Fruit fly (Drosophila melanogaster): ENCODE data around the gene CG13043.
A peak's percentile ranks its signal among the peaks of the same experiment; 100 is the strongest.

Gene CG13043

dm6 chr3L:16285346-16285911 lies 20.2 kb downstream of the CG13043 start, which contains the start of gene CG13047:
TSS of gene CG13047 (minus strand) at chr3L:16285396.
- TF ChIP-seq rgr (GFP tag; optimal IDR thresholded peaks at IDR 0.05) (no peak), Dif (GFP tag; optimal IDR thresholded peaks at IDR 0.05; ENCODE audit: partially characterized antibody) (no peak), Hr83 (GFP tag; optimal IDR thresholded peaks at IDR 0.05; ENCODE audit: poor library complexity, severe bottlenecking) (no peak), HLH106 (tag; optimal IDR thresholded peaks at IDR 0.05) (no peak), lola (GFP tag; optimal IDR thresholded peaks at IDR 0.05) (no peak), tai (GFP tag; optimal IDR thresholded peaks at IDR 0.05) (no peak), Mio (GFP tag; optimal IDR thresholded peaks at IDR 0.05) (no peak), OdsH (GFP tag; optimal IDR thresholded peaks at IDR 0.05) (no peak), Myc (optimal IDR thresholded peaks at IDR 0.05) (no peak), dmrt93B (GFP tag; optimal IDR thresholded peaks at IDR 0.05) (no peak), CG32264 (GFP tag; optimal IDR thresholded peaks at IDR 0.05) (no peak), sv (GFP tag; optimal IDR thresholded peaks at IDR 0.05) (no peak), usp (GFP tag; optimal IDR thresholded peaks at IDR 0.05) (no peak), foxo (GFP tag; optimal IDR thresholded peaks at IDR 0.05) (no peak)

DNA sequence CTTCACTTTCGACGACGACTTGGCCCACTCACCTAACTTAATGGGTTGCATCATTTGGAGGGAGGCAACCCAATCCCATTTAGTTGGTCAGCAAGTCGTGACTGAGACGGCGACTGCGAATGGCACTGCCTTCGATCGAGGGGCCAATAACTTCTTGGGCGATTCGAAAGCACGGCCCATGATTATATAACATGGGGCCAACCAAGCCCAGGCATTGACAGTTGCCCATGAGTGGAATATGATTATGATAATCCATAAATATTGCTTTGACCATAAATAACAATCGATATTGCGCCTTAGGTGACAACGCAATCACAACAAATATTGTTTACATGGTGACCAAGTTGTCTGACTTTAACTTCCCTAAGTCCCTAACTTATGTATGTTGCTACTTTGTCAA lies 21.8 kb downstream of the CG13043 start, which contains the start of gene CG13048:
TSS of gene CG13048 (minus strand) at position 101 of the 400 bp plus-strand sequence.
- TF ChIP-seq HLH106 (tag; optimal IDR thresholded peaks at IDR 0.05): no peak
- TF ChIP-seq woc (GFP tag; optimal IDR thresholded peaks at IDR 0.05): no peak
- TF ChIP-seq Sp1 (GFP tag; optimal IDR thresholded peaks at IDR 0.05): no peak
- no peak for TF ChIP-seq Abd-B (GFP tag; optimal IDR thresholded peaks at IDR 0.05)
- TF ChIP-seq N (GFP tag; optimal IDR thresholded peaks at IDR 0.05): no peak
- TF ChIP-seq dmrt93B (GFP tag; optimal IDR thresholded peaks at IDR 0.05): no peak
- TF ChIP-seq Vsx2 (GFP tag; optimal IDR thresholded peaks at IDR 0.05; ENCODE audit: partially characterized antibody): no peak
- TF ChIP-seq brk (GFP tag; optimal IDR thresholded peaks at IDR 0.05): no peak
- no peak for TF ChIP-seq Dfd (GFP tag; optimal IDR thresholded peaks at IDR 0.05)
- no peak for TF ChIP-seq h (GFP tag; optimal IDR thresholded peaks at IDR 0.05)
- no peak for TF ChIP-seq dl (GFP tag; optimal IDR thresholded peaks at IDR 0.05; ENCODE audit: insufficient read depth in 1 of 2, partially characterized antibody in 2 of 2)
- no peak for TF ChIP-seq usp (GFP tag; optimal IDR thresholded peaks at IDR 0.05)
- TF ChIP-seq ey (GFP tag; optimal IDR thresholded peaks at IDR 0.05): no peak
- TF ChIP-seq Jra (GFP tag; optimal IDR thresholded peaks at IDR 0.05): no peak
- TF ChIP-seq fru (GFP tag; optimal IDR thresholded peaks at IDR 0.05): no peak
- TF ChIP-seq rgr (GFP tag; optimal IDR thresholded peaks at IDR 0.05): no peak
- no peak for TF ChIP-seq GATAd (GFP tag; optimal IDR thresholded peaks at IDR 0.05)

dm6 chr3L:16281880-16282556 lies 23.7 kb downstream of the CG13043 start, which contains the start of gene CG13049:
TSS of gene CG13049 (minus strand) at chr3L:16281930.
- TF ChIP-seq Mio (GFP tag; optimal IDR thresholded peaks at IDR 0.05) (no peak), CG9705 (GFP tag; optimal IDR thresholded peaks at IDR 0.05) (no peak), Dfd (GFP tag; optimal IDR thresholded peaks at IDR 0.05) (peak; percentile 80)

DNA sequence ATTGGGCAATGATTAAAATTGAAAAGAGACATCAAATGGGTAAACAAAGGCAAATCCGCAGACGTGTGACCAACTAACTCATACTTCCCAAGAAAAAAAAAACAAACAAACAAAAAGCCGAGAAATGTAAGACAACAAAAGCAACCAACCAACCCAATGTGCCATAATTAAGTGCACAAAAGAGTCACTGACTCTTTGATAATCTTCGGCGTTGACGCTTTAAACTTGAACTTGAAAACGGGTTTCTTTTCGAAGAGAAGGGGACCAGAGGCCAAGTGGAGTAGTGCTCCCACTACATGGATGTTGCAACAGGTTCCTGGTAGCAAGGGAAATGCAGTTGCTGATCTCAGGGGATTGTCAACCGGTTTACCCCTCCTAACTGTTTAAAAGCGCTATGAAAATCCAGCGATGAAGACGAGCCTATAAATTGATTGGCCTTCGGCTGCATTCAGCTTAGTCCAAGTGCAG lies 25.6 kb downstream of the CG13043 start, which contains the start of gene CG13064:
TSS of gene CG13064 (plus strand) at position 418 of the 468 bp plus-strand sequence.
- TF ChIP-seq foxo (GFP tag; optimal IDR thresholded peaks at IDR 0.05) (no peak), Hr83 (GFP tag; optimal IDR thresholded peaks at IDR 0.05; ENCODE audit: poor library complexity, severe bottlenecking) (no peak), dl (GFP tag; optimal IDR thresholded peaks at IDR 0.05; ENCODE audit: insufficient read depth in 1 of 2, partially characterized antibody in 2 of 2) (no peak), Vsx2 (GFP tag; optimal IDR thresholded peaks at IDR 0.05; ENCODE audit: partially characterized antibody) (peak; percentile 70)

DNA sequence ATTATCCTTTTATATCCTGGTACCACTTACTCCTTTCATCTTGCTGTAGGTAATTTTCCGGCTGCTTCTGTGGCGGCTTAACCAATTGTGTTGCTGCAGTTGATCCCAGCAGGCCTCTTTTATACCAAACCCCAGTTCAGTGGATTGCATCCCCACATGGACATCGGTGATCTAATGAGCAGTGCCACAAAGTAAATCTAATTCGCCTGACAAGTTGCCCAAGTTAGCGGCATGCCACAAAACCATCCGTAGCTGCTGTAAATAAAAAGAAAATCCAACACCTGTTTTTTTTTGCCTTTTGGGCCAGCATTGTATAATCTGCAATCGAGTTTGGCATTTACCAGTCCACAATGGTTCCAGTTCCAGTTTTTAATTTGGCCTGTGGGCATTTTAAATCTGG lies 26.5 kb downstream of the CG13043 start, which contains the start of gene CG13050:
TSS of gene CG13050 (minus strand) at position 101 of the 400 bp plus-strand sequence.
- no peak for TF ChIP-seq Sp1 (GFP tag; optimal IDR thresholded peaks at IDR 0.05)
- no peak for TF ChIP-seq Dfd (GFP tag; optimal IDR thresholded peaks at IDR 0.05)
- TF ChIP-seq Myc (optimal IDR thresholded peaks at IDR 0.05): no peak
- TF ChIP-seq Rel (GFP tag; optimal IDR thresholded peaks at IDR 0.05): no peak
- TF ChIP-seq Rel (tag; optimal IDR thresholded peaks at IDR 0.05): no peak
- no peak for TF ChIP-seq lola (GFP tag; optimal IDR thresholded peaks at IDR 0.05)
- no peak for TF ChIP-seq N (GFP tag; optimal IDR thresholded peaks at IDR 0.05)
- no peak for TF ChIP-seq tai (GFP tag; optimal IDR thresholded peaks at IDR 0.05)
- TF ChIP-seq jim (GFP tag; optimal IDR thresholded peaks at IDR 0.05): no peak
- TF ChIP-seq ey (GFP tag; optimal IDR thresholded peaks at IDR 0.05): no peak
- TF ChIP-seq h (GFP tag; optimal IDR thresholded peaks at IDR 0.05): no peak
- TF ChIP-seq HLH106 (tag; optimal IDR thresholded peaks at IDR 0.05): no peak
- no peak for TF ChIP-seq Hnf4 (GFP tag; optimal IDR thresholded peaks at IDR 0.05)
- TF ChIP-seq brk (GFP tag; optimal IDR thresholded peaks at IDR 0.05): no peak
- no peak for TF ChIP-seq Dif (GFP tag; optimal IDR thresholded peaks at IDR 0.05; ENCODE audit: partially characterized antibody)
- no peak for TF ChIP-seq OdsH (GFP tag; optimal IDR thresholded peaks at IDR 0.05)
- TF ChIP-seq usp (GFP tag; optimal IDR thresholded peaks at IDR 0.05): no peak
- no peak for TF ChIP-seq pan (optimal IDR thresholded peaks at IDR 0.05)
- no peak for TF ChIP-seq Abd-B (GFP tag; optimal IDR thresholded peaks at IDR 0.05)
- TF ChIP-seq psq (GFP tag; optimal IDR thresholded peaks at IDR 0.05): no peak

Measured in whole organism, wandering third instar larva.